Worm (Caenorhabditis elegans): ENCODE measurements around the gene srlf-23.
"Not testable (repeated sequence)": the region's sequence is repeated elsewhere in the genome, so short reads cannot be mapped to it uniquely, and the experiment has no call there.

Gene srlf-23

DNA sequence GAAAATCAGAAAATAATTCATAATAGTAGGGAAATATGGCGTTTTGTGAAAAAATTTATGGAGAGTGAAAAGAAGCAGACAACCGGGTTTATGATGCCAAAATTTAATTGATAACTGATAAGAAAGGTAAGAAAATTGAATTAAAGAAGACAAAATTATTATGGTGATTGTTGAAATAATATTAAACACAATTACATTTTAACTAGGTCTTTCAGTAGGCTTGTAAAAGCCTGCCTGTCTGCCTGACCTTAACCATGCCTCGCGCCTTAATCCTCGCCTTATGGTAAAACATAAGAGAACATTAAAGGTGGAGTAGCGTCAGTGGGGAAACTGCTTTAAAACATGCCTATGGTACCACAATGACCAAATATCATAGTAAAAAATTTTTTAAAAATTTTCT lies 14.8 kb downstream of the srlf-23 start, which contains the start of gene T02B11.8:
TSS of gene T02B11.8 (minus strand) at position 101 of the 400 bp plus-strand sequence.
- TF ChIP-seq unc-62 (GFP tag; optimal IDR thresholded peaks at IDR 0.05), result no peak

DNA sequence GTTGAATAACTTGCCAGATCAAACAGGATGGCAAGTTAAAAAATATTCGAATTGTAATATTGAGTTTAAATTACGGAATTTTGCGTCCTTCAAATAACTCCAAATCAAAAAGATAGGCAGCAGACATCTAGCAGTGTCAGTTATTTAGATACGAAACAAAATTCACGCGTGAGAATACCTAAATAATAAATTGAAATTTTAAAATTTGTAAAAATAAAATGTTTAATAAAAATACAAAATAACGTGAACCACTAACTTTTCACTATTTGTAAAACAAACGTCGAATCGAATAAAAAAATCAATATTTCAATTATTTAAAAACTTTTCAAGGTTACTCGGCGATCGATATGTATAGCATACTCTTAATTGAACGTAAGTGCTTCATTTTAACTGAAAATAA lies 17.4 kb downstream of the srlf-23 start, which contains the start of gene T02B11.9:
TSS of gene T02B11.9 (plus strand) at position 301 of the 400 bp plus-strand sequence.
- no peak for TF ChIP-seq unc-62 (GFP tag; optimal IDR thresholded peaks at IDR 0.05)

DNA sequence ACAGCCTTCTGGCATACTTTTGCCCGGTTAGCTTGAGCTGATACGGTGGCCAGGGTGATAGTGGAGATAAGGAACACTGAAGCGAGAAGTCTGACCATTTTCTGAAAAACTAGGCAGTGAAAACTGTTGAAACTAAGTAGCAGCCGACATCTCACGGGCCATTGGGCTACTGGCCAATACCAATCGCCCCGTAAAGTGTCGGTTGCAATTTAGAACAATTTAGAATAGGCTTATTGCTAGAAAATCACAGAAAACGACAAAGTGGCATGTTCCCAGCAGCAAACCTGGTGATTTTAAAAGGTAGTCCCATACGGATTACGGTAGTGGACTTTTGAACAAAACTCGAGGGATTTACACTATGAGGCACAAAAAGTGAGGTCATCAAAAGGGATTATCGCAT lies 22.3 kb downstream of the srlf-23 start, which contains the start of gene T02B11.4:
TSS of gene T02B11.4 (minus strand) at position 101 of the 400 bp plus-strand sequence.
- no peak for TF ChIP-seq unc-62 (GFP tag; optimal IDR thresholded peaks at IDR 0.05)

DNA sequence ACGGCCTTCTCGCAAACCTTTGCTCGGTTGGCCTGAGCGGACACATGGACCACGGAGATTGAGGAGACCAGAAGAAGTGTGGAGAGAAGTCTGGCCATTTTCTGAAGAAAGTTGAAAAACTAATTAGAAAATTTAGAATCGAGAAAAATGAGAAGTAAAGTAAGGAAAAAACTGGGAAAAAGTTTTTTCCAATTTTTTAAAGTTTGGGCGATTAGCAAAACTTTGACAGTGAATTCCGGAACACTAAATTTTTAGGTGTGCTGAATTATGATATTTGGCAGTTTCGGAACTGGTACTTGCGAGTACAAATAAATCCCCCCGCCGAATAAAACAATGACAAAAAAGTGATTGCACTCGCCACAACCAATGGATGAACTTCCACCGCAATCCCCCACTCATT lies 26.6 kb downstream of the srlf-23 start, which contains the start of gene T02B11.3:
TSS of gene T02B11.3 (minus strand) at position 101 of the 400 bp plus-strand sequence.
- TF ChIP-seq unc-62 (GFP tag; optimal IDR thresholded peaks at IDR 0.05), result no peak

DNA sequence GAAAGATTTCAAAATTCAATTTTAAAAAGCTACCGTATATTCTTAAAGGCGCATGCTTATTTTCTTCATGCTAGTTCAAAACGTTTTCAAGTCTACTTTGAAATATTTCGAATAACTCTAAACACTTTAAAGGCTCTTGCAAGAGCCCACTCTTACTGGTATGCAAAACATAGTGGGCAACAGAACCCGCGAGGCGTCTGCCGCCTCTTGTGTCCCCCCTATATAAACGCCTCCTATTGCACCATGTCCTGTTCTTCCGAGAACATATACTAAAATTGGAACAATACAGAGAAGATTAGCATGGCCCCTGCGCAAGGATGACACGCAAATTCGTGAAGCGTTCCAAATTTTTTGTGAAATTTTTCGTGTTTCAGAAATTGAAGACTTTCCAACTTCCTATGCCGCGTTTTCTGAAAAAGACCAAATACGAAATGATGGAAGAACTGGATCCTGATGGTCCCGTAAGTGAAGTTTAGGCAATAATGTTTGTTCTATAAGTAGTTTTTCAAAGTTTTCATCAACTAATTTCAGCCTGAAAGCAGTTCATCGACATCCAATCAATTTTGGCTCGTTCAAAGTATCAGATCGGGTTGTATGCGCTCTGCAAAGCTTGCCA lies 34.4 kb downstream of the srlf-23 start:
- no peak for TF ChIP-seq unc-62 (GFP tag; optimal IDR thresholded peaks at IDR 0.05)

DNA sequence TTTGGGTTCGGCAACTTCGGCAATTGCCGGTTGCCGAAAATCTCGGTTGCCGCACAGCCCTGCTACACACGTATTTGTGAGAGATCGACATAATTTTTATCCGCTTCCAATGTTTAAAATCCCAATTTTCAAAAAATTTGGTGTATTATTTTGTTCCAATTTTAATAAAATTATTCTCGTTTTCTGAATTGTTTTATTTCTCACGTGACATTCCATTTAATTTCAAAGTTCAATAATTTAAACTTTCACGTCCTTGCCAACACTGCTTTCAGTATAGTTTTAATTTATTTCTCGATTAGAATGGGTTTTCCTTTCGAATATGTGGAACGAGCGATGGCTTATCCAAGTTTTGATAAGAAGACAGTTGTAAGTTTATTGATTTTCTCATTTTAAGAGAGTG lies 36.8 kb downstream of the srlf-23 start, which contains the start of gene K09C6.2:
TSS of gene K09C6.2 (plus strand) at position 301 of the 400 bp plus-strand sequence.
- no peak for TF ChIP-seq unc-62 (GFP tag; optimal IDR thresholded peaks at IDR 0.05)

DNA sequence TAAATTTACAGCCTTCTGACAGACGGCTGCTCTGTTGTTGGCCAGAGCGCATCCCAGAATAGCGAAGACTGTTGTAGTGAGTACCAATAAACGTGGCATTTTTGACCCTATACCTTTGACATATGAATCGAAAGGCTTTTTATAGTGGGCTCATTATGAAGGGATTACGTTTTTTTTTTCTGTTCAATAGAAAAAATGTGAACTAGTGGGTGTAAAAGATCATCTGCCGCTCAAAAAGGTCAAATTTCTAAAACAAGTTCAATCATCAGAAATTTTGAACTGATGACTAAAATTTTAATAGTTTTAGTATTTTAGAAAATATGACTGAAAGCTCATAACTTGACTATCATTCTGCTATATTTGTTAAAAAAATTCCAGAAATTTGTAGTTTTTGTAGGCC lies 38.4 kb downstream of the srlf-23 start, which contains the start of gene K09C6.9:
TSS of gene K09C6.9 (minus strand) at position 101 of the 400 bp plus-strand sequence.
- no peak for TF ChIP-seq unc-62 (GFP tag; optimal IDR thresholded peaks at IDR 0.05)

DNA sequence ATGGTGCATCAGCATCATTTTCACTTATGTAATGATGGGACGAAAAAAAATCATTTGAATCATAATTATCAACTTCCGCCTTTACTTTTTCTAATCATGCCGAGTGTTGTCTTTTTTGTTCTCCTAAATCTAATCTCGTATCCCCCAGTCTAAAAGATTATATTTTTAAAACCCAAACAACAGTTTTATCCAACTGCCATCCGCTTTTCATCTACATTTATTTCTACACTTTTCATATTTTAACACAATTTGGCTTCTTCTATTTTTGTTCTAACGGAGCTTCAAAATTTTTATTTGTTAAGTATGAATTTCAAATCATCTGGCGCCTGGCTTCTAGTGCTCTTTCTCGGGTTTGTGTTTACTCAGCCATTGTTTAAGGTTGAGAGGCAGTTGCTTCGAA lies 41.2 kb downstream of the srlf-23 start, which contains the start of gene K09C6.3:
TSS of gene K09C6.3 (plus strand) at position 301 of the 400 bp plus-strand sequence.
- TF ChIP-seq unc-62 (GFP tag; optimal IDR thresholded peaks at IDR 0.05), result no peak

DNA sequence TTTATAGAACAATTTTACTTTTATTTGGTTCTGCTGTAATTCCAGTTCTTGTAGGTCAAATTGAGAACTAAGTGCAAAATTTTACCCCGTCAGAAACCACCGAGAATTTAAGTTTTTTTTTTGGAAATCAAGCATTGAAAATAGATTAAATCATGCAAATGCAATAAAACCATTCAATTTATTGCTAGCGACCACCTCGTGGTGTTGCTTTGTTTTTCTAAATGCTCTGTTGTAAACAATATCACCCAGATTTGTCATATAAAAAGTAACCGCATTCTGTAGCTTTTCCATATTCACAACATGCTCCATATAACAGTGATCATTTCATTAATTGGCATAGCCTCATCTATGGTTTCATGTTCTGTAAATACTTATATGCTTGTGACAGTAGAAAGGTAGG lies 43.8 kb downstream of the srlf-23 start, which contains the start of gene srbc-12:
TSS of gene srbc-12 (plus strand) at position 301 of the 400 bp plus-strand sequence.
- no peak for TF ChIP-seq unc-62 (GFP tag; optimal IDR thresholded peaks at IDR 0.05)

DNA sequence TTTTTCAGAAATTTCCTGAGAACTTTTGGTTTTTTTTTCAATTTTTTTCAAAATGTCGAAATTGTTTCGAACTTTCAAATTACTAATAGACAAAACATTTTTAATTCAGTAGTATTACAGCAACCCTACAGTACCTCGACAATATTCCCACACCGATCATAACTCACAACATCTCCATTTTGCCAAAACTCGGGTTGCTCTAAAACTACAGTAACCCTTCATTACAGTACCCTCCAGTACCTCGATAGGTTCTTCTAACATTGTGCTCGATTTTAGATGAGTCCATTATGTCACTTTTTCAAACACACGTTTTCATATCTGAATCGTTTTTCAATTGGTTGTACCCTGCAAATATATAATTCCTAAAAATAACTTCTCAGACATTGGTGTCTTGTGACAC lies 44.3 kb downstream of the srlf-23 start:
- TF ChIP-seq unc-62 (GFP tag; optimal IDR thresholded peaks at IDR 0.05), result no peak

DNA sequence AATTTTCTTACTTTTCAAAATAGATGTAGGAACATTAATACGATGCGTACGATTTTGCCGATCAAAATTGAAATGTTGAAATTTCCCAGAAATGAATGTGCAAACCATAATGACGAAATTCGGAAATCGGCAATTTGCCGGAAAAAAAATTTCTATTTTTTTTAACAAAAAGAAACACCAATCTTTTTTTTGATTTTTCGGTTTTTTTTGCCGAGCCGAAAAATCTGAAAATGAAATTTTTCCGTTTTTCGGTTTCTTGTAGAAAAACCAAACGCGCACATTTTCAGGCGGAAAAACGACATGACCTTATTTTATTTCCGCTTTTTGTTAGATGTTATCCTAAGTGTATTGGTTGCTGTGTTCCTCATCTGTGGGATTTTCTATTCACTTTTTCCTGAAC lies 45.8 kb downstream of the srlf-23 start, which contains the start of gene srbc-13:
TSS of gene srbc-13 (plus strand) at position 301 of the 400 bp plus-strand sequence.
- no peak for TF ChIP-seq unc-62 (GFP tag; optimal IDR thresholded peaks at IDR 0.05)

DNA sequence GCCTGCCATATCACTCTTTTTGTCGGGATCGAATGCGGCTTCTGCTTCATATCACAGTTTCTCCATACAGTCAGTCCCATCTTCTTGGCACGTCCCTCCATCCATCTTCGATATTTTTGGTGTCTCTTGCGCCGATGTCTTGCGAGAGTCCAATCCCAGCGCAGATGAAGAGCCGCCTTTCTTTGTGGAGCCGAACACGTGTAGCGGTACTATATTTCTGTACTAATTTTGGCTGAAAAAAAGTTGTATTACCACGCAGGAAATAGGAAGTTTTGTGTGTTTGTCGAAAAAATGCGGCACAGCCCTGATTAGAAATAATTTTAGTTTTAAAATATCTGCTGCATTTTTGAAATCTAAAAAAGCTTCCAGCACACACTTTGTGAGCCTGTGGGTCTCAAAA lies 50.2 kb downstream of the srlf-23 start, which contains the start of gene K09C6.8:
TSS of gene K09C6.8 (minus strand) at position 101 of the 400 bp plus-strand sequence.
- TF ChIP-seq unc-62 (GFP tag; optimal IDR thresholded peaks at IDR 0.05), result not testable (repeated sequence)

Measured in whole organism, dauer.